Worm (Caenorhabditis elegans) whole organism, L4 larva: Measurements from ENCODE around the gene Y17D7C.6.
"Not testable (repeated sequence)": the region's sequence is repeated elsewhere in the genome, so short reads cannot be mapped to it uniquely, and the experiment has no call there.

Experiments used
- F26F4.8 ChIP-seq: fragments of 200-800 bp; sonication (Bioruptor generic); conservative IDR thresholded peaks from 2 replicates; pipeline ENCODE4 v1.3.6; 2022; ENCODE audit warnings: missing genetic modification characterization, missing compliant biosample characterization
- F44E2.7 ChIP-seq: fragments of 200-800 bp; sonication (Bioruptor generic); IDR thresholded peaks from 2 replicates; pipeline ENCODE4 v2.1.2; 2022; ENCODE audit warnings: missing genetic modification characterization, missing compliant biosample characterization
- F49E8.2 ChIP-seq: sonication (generic microtip); optimal IDR thresholded peaks from 2 replicates; lab custom pipeline; 2016; ENCODE audit warnings: missing compliant biosample characterization, mild to moderate bottlenecking, missing genetic modification characterization, borderline replicate concordance
- R02D3.7 ChIP-seq: fragments of 150-350 bp; sonication (generic microtip); optimal IDR thresholded peaks from 3 replicates; lab custom pipeline; 2014; ENCODE audit warnings: missing biosample characterization, missing genetic modification characterization
- Y5F2A.4 ChIP-seq: fragments of 200-800 bp; sonication (Bioruptor generic); optimal IDR thresholded peaks from 2 replicates; lab custom pipeline; 2018; ENCODE audit warnings: mild to moderate bottlenecking, missing genetic modification characterization, missing compliant biosample characterization
- Y75B8A.6 ChIP-seq: fragments of 200-800 bp; sonication (Bioruptor generic); IDR thresholded peaks from 2 replicates; pipeline ENCODE4 v1.3.6; 2022; ENCODE audit warnings: missing genetic modification reagents, missing genetic modification characterization, missing compliant biosample characterization
- ZK546.5 ChIP-seq, 2 experiments: sonication (generic microtip); optimal IDR thresholded peaks; 2 replicates each; lab custom pipeline; 2017; ENCODE audit warnings: missing biosample characterization in 2 of 2, missing genetic modification characterization in 2 of 2
- aly-2 ChIP-seq: sonication (generic microtip); optimal IDR thresholded peaks from 2 replicates; lab custom pipeline; 2018; ENCODE audit warnings: missing biosample characterization, missing genetic modification characterization
- ceh-28 ChIP-seq: fragments of 150-350 bp; optimal IDR thresholded peaks from 2 replicates; lab custom pipeline; 2014; ENCODE audit warnings: missing biosample characterization, missing genetic modification reagents, missing genetic modification characterization
- ceh-32 ChIP-seq: sonication (generic microtip); optimal IDR thresholded peaks from 2 replicates; lab custom pipeline; 2016; ENCODE audit warnings: mild to moderate bottlenecking, missing genetic modification characterization, missing compliant biosample characterization; ENCODE audit not compliant: poor library complexity
- ces-1 ChIP-seq: fragments of 150-350 bp; sonication (generic microtip); optimal IDR thresholded peaks from 4 replicates; lab custom pipeline; 2014; ENCODE audit warnings: missing biosample characterization, missing genetic modification reagents, missing genetic modification characterization
- ctbp-1 ChIP-seq: fragments of 200-800 bp; sonication (Bioruptor generic); IDR thresholded peaks from 2 replicates; pipeline ENCODE4 v1.3.6; 2022; ENCODE audit warnings: missing genetic modification reagents, missing genetic modification characterization, missing compliant biosample characterization
- daf-16 ChIP-seq, 3 experiments: sonication (generic microtip); optimal IDR thresholded peaks; 2 replicates each; lab custom pipeline; 2016 to 2017; ENCODE audit warnings: missing genetic modification characterization in 3 of 3, missing genetic modification reagents in 3 of 3, mild to moderate bottlenecking in 2 of 3, missing compliant biosample characterization in 2 of 3, missing biosample characterization in 1 of 3, moderate library complexity in 1 of 3
- dmd-6 ChIP-seq: fragments of 200-800 bp; sonication (Bioruptor generic); IDR thresholded peaks from 2 replicates; pipeline ENCODE4 v1.3.6; 2022; ENCODE audit warnings: missing genetic modification reagents, missing genetic modification characterization, missing compliant biosample characterization
- duxl-1 ChIP-seq: sonication (generic microtip); optimal IDR thresholded peaks from 2 replicates; lab custom pipeline; 2016; ENCODE audit warnings: mild to moderate bottlenecking, missing genetic modification characterization, moderate library complexity, missing compliant biosample characterization; ENCODE audit not compliant: poor library complexity
- dve-1 ChIP-seq: sonication (generic microtip); optimal IDR thresholded peaks from 2 replicates; lab custom pipeline; 2017; ENCODE audit warnings: antibody characterized with exemption, mild to moderate bottlenecking, missing genetic modification characterization, missing compliant biosample characterization; ENCODE audit not compliant: insufficient read depth
- egl-27 ChIP-seq: sonication (generic microtip); optimal IDR thresholded peaks from 3 replicates; lab custom pipeline; 2017; ENCODE audit warnings: missing biosample characterization, missing genetic modification reagents, missing genetic modification characterization
- fos-1 ChIP-seq: fragments of 150-350 bp; optimal IDR thresholded peaks from 2 replicates; lab custom pipeline; 2014; ENCODE audit warnings: missing biosample characterization, missing genetic modification characterization
- jun-1 ChIP-seq: fragments of 150-350 bp; optimal IDR thresholded peaks from 2 replicates; lab custom pipeline; 2014; ENCODE audit warnings: missing biosample characterization, missing genetic modification reagents, missing genetic modification characterization
- lim-7 ChIP-seq: fragments of 200-800 bp; sonication (Bioruptor generic); IDR thresholded peaks from 2 replicates; pipeline ENCODE4 v1.3.6; 2022; ENCODE audit warnings: missing genetic modification characterization, missing compliant biosample characterization
- lin-13 ChIP-seq: fragments of 150-350 bp; optimal IDR thresholded peaks from 2 replicates; lab custom pipeline; 2014; ENCODE audit warnings: missing biosample characterization, missing genetic modification reagents, missing genetic modification characterization
- lin-29 ChIP-seq: fragments of 200-800 bp; sonication (Bioruptor generic); IDR thresholded peaks from 2 replicates; pipeline ENCODE4 v1.3.6; 2022; ENCODE audit warnings: missing genetic modification reagents, missing genetic modification characterization, missing compliant biosample characterization
- lin-38 ChIP-seq: fragments of 200-800 bp; sonication (Bioruptor generic); IDR thresholded peaks from 2 replicates; pipeline ENCODE4 v1.3.6; 2022; ENCODE audit warnings: missing genetic modification reagents, missing genetic modification characterization, missing compliant biosample characterization
- madf-5 ChIP-seq, 2 experiments: fragments of 200-800 bp; sonication (Bioruptor generic); IDR thresholded peaks; 2 replicates each; pipeline ENCODE4 v1.3.6; 2022; ENCODE audit warnings: missing compliant biosample characterization in 2 of 2, missing genetic modification characterization in 2 of 2
- mxl-2 ChIP-seq: fragments of 200-800 bp; sonication (Bioruptor generic); conservative IDR thresholded peaks from 2 replicates; pipeline ENCODE4 v1.3.6; 2022; ENCODE audit warnings: missing genetic modification reagents, missing genetic modification characterization, missing compliant biosample characterization
- nhr-111 ChIP-seq: fragments of 200-800 bp; sonication (Bioruptor generic); optimal IDR thresholded peaks from 2 replicates; lab custom pipeline; 2018; ENCODE audit warnings: mild to moderate bottlenecking, missing genetic modification characterization, missing compliant biosample characterization
- php-3 ChIP-seq: fragments of 200-800 bp; sonication (Bioruptor generic); IDR thresholded peaks from 2 replicates; pipeline ENCODE4 v1.3.6; 2022; ENCODE audit warnings: missing genetic modification reagents, missing genetic modification characterization, missing compliant biosample characterization
- saeg-2 ChIP-seq: fragments of 200-800 bp; sonication (Bioruptor generic); IDR thresholded peaks from 2 replicates; pipeline ENCODE4 v1.3.6; 2022; ENCODE audit warnings: missing genetic modification reagents, missing genetic modification characterization, missing compliant biosample characterization
- skn-1 ChIP-seq: fragments of 150-350 bp; optimal IDR thresholded peaks from 2 replicates; lab custom pipeline; 2014; ENCODE audit warnings: missing biosample characterization, missing genetic modification characterization
- snpc-4 ChIP-seq: fragments of 150-350 bp; optimal IDR thresholded peaks from 2 replicates; lab custom pipeline; 2014; ENCODE audit warnings: missing biosample characterization, missing genetic modification characterization
- spr-1 ChIP-seq: sonication (generic microtip); optimal IDR thresholded peaks from 2 replicates; lab custom pipeline; 2016; ENCODE audit warnings: mild to moderate bottlenecking, missing genetic modification characterization, missing compliant biosample characterization
- tag-97 ChIP-seq: fragments of 200-800 bp; sonication (Bioruptor generic); IDR thresholded peaks from 2 replicates; pipeline ENCODE4 v1.3.6; 2022; ENCODE audit warnings: missing genetic modification characterization, missing compliant biosample characterization
- unc-62 ChIP-seq, 3 experiments: fragments of 150-350 bp in 1 of 3; sonication (generic microtip); optimal IDR thresholded peaks in 2 of 3; peaks in 1 of 3; 1 replicate in 1 of 3; 2 replicates in 2 of 3; lab custom pipeline; 2014 to 2017; ENCODE audit warnings: missing biosample characterization in 3 of 3, missing genetic modification characterization in 3 of 3, missing genetic modification reagents in 3 of 3, missing genotype in 1 of 3
- vab-7 ChIP-seq: fragments of 200-800 bp; sonication (Bioruptor generic); IDR thresholded peaks from 2 replicates; pipeline ENCODE4 v1.3.6; 2022; ENCODE audit warnings: missing genetic modification reagents, missing genetic modification characterization, missing compliant biosample characterization
- ztf-11 ChIP-seq: fragments of 150-350 bp; optimal IDR thresholded peaks from 2 replicates; lab custom pipeline; 2014; ENCODE audit warnings: missing biosample characterization, missing genetic modification characterization

Y17D7C.6 gene

ce11 chrV:18748726-18749125, 39.1 kb downstream of the Y17D7C.6 start, which contains the start of gene clec-252:
TSS of gene clec-252 (minus strand) at chrV:18748826.
- TF ChIP-seq fos-1 (no peak), egl-27 (tag; lab: Kevin White, UChicago) (no peak), unc-62 (GFP tag; optimal IDR thresholded peaks at IDR 0.05 in 1 of 2; lab: Kevin White, UChicago) (peak in 1 of 2 experiments; percentile 41), unc-62 (tag; optimal IDR thresholded peaks at IDR 0.05; lab: Kevin White, UChicago) (no peak), spr-1 (tag; lab: Kevin White, UChicago) (no peak), ctbp-1 (no peak), Y5F2A.4 (GFP tag; lab: Kevin White, UChicago) (no peak), tag-97 (GFP tag; lab: Robert Waterston, UW) (no peak), nhr-111 (no peak), madf-5 (GFP tag; IDR thresholded peaks at IDR 0.05; lab: Robert Waterston, UW) (no peak)

- TF ChIP-seq unc-62 (GFP tag; optimal IDR thresholded peaks at IDR 0.05 in 1 of 2; lab: Kevin White, UChicago), result peak in 1 of 2 experiments; percentile 17
- no peak for TF ChIP-seq unc-62 (tag; optimal IDR thresholded peaks at IDR 0.05; lab: Kevin White, UChicago)
- TF ChIP-seq saeg-2, result no peak
- TF ChIP-seq, all 104 proteins: peak for 1
Measured at ce11 chrV:18750445-18750844, 40.8 kb downstream of the Y17D7C.6 start, which contains the start of the genes F11D11.21 and F11D11.12. TSS of gene F11D11.21 (minus strand) at chrV:18750545. TSS of gene F11D11.12 (minus strand) at chrV:18750682.

- TF ChIP-seq lim-7 (GFP tag; lab: Robert Waterston, UW) (no peak), ceh-32 (tag; lab: Kevin White, UChicago) (no peak), F44E2.7 (no peak), lin-13 (GFP tag; lab: Kevin White, UChicago) (no peak), R02D3.7 (tag; lab: Kevin White, UChicago) (no peak), mxl-2 (GFP tag; lab: Robert Waterston, UW) (no peak), lin-29 (GFP tag; lab: Robert Waterston, UW) (no peak), F26F4.8 (GFP tag; lab: Robert Waterston, UW) (no peak)
Measured at ce11 chrV:18753036-18753435, 43.4 kb downstream of the Y17D7C.6 start, which contains the start of gene F11D11.6. TSS of gene F11D11.6 (minus strand) at chrV:18753136.

ce11 chrV:18754328-18754727, 44.7 kb downstream of the Y17D7C.6 start, which contains the start of gene clec-254:
TSS of gene clec-254 (minus strand) at chrV:18754428.
- not testable (repeated sequence) for TF ChIP-seq ZK546.5 (tag; optimal IDR thresholded peaks at IDR 0.05; lab: Kevin White, UChicago); ceh-28 (tag; lab: Kevin White, UChicago); R02D3.7 (tag; lab: Kevin White, UChicago)
- TF ChIP-seq, all 104 proteins: peak for 0; not testable (repeated sequence) for 104

ce11 chrV:18760174-18760573, 50.6 kb downstream of the Y17D7C.6 start, which contains the start of gene F11D11.3:
TSS of gene F11D11.3 (minus strand) at chrV:18760274.
- TF ChIP-seq Y75B8A.6 (GFP tag; lab: Robert Waterston, UW) (no peak), dmd-6 (GFP tag; lab: Robert Waterston, UW) (no peak), aly-2 (no peak), jun-1 (tag; lab: Kevin White, UChicago) (no peak), php-3 (no peak), vab-7 (no peak)

ce11 chrV:18761078-18761477, 51.5 kb downstream of the Y17D7C.6 start, which contains the start of gene F11D11.4:
TSS of gene F11D11.4 (plus strand) at chrV:18761378.
- TF ChIP-seq duxl-1 (no peak), ceh-28 (tag; lab: Kevin White, UChicago) (no peak), spr-1 (tag; lab: Kevin White, UChicago) (no peak), daf-16 (GFP tag; optimal IDR thresholded peaks at IDR 0.05; lab: Kevin White, UChicago) (no peak), daf-16 (tag; optimal IDR thresholded peaks at IDR 0.05; lab: Kevin White, UChicago) (no peak), snpc-4 (tag; lab: Kevin White, UChicago) (no peak), vab-7 (no peak), ces-1 (GFP tag; lab: Kevin White, UChicago) (no peak), ztf-11 (no peak), F49E8.2 (tag; lab: Kevin White, UChicago) (no peak), dve-1 (tag; lab: Kevin White, UChicago) (no peak), skn-1 (tag; lab: Kevin White, UChicago) (no peak), lin-38 (GFP tag; lab: Robert Waterston, UW) (no peak)
- TF ChIP-seq, all 104 proteins: peak for 0
